Worm (Caenorhabditis elegans) whole organism, L3 larva: ENCODE measurements around the gene magu-1.

Source experiments
- aly-2 ChIP-seq: fragments of 150-350 bp; optimal IDR thresholded peaks from 2 replicates; lab custom pipeline; 2014; ENCODE audit warnings: missing biosample characterization, missing genetic modification characterization
- ceh-82 ChIP-seq: fragments of 150-350 bp; optimal IDR thresholded peaks from 2 replicates; lab custom pipeline; 2014; ENCODE audit warnings: missing biosample characterization, missing genetic modification characterization
- elt-3 ChIP-seq, 3 experiments: fragments of 150-350 bp in 1 of 3; sonication (generic microtip) in 2 of 3; optimal IDR thresholded peaks; 2 replicates in 2 of 3; 4 replicates in 1 of 3; lab custom pipeline; 2014 to 2017; ENCODE audit warnings: missing biosample characterization in 3 of 3, missing genetic modification characterization in 3 of 3
- lin-39 ChIP-seq: fragments of 150-350 bp; optimal IDR thresholded peaks from 2 replicates; lab custom pipeline; 2018; ENCODE audit warnings: missing biosample characterization, missing genetic modification reagents, missing genetic modification characterization
- mdl-1 ChIP-seq: fragments of 150-350 bp; optimal IDR thresholded peaks from 2 replicates; lab custom pipeline; 2014; ENCODE audit warnings: missing biosample characterization, missing genetic modification characterization
- nfya-1 ChIP-seq: sonication (generic microtip); optimal IDR thresholded peaks from 2 replicates; lab custom pipeline; 2017; ENCODE audit warnings: missing genetic modification characterization, mild to moderate bottlenecking, missing compliant biosample characterization, antibody characterized with exemption, moderate library complexity; ENCODE audit not compliant: insufficient read depth
- nhr-12 ChIP-seq: fragments of 150-350 bp; optimal IDR thresholded peaks from 2 replicates; lab custom pipeline; 2014; ENCODE audit warnings: missing biosample characterization, missing genetic modification characterization
- nhr-23 ChIP-seq: fragments of 150-350 bp; optimal IDR thresholded peaks from 2 replicates; lab custom pipeline; 2014; ENCODE audit warnings: missing biosample characterization, missing genetic modification reagents, missing genetic modification characterization
- nhr-28 ChIP-seq: fragments of 150-350 bp; optimal IDR thresholded peaks from 2 replicates; lab custom pipeline; 2014; ENCODE audit warnings: missing biosample characterization, missing genetic modification characterization
- pqm-1 ChIP-seq: fragments of 150-350 bp; optimal IDR thresholded peaks from 2 replicates; lab custom pipeline; 2017; ENCODE audit warnings: missing biosample characterization, missing genetic modification characterization, inconsistent platforms
- unc-39 ChIP-seq: sonication (generic microtip); optimal IDR thresholded peaks from 4 replicates; lab custom pipeline; 2017; ENCODE audit warnings: missing biosample characterization, missing genetic modification characterization
- unc-62 ChIP-seq: fragments of 150-350 bp; sonication (generic microtip); optimal IDR thresholded peaks from 4 replicates; lab custom pipeline; 2014; ENCODE audit warnings: missing biosample characterization, missing genetic modification reagents, missing genetic modification characterization
- ztf-11 ChIP-seq: fragments of 150-350 bp; optimal IDR thresholded peaks from 2 replicates; lab custom pipeline; 2014; ENCODE audit warnings: missing biosample characterization, missing genetic modification characterization

- no peak for TF ChIP-seq lin-39 (tag; lab: Kevin White, UChicago)
- TF ChIP-seq pqm-1 (tag; lab: Kevin White, UChicago): no peak
- no peak for TF ChIP-seq ceh-82 (tag; lab: Kevin White, UChicago)
- TF ChIP-seq nhr-12 (tag; lab: Kevin White, UChicago): no peak
- no peak for TF ChIP-seq nhr-23 (tag; lab: Kevin White, UChicago)
- no peak for TF ChIP-seq ztf-11 (tag; lab: Kevin White, UChicago)
- TF ChIP-seq nfya-1: no peak
- TF ChIP-seq unc-39 (tag; lab: Kevin White, UChicago): no peak
- no peak for TF ChIP-seq aly-2
- TF ChIP-seq elt-3 (tag; optimal IDR thresholded peaks at IDR 0.05; lab: Kevin White, UChicago): no peak
- TF ChIP-seq unc-62 (GFP tag; lab: Kevin White, UChicago): no peak
- no peak for TF ChIP-seq nhr-28
- no peak for TF ChIP-seq mdl-1
Observed at ce11 chrIII:463711-464110, 7.8 kb downstream of the magu-1 start, which contains the start of gene Y55B1BR.6.
